Worm (Caenorhabditis elegans): ENCODE measurements around the gene F43B10.1.

The F43B10.1 gene

DNA sequence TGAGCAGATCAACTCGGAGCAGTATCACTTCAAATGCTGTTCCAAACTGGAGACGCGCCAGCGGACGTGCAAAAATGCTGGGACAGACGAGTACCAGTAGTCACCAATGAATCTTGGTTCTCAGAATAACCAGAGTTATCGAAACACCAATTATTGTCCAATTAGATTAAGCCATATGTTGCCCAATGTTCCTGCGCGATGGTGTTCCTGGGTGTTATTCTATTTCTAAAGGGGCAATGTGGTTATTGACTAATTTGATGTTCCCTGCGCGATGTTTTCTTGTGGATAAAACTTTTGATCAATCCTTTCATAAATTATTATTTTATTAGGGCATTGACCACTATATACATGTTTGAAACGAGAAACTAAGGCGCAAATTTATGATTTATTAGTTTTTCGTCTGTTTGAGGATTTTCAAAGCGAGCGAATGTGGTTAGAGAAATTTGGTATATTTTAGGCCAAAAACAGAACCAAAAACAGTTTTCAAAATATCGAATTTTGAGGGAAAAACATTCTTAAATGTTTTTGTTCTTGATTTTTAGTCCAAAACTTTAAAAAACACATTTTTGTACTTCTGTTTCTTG, 19.4 kb upstream of the F43B10.1 start (continued):
- TF ChIP-seq egl-43 (GFP tag; IDR thresholded peaks at IDR 0.05) (peak; percentile 96), dmd-8 (GFP tag; IDR thresholded peaks at IDR 0.05) (peak; percentile 80), zfp-3 (GFP tag; conservative IDR thresholded peaks at IDR 0.05) (peak; percentile 97), ceh-62 (tag; optimal IDR thresholded peaks at IDR 0.05) (no peak), nhr-48 (tag; optimal IDR thresholded peaks at IDR 0.05) (peak; percentile 97), nhr-102 (tag; optimal IDR thresholded peaks at IDR 0.05) (peak; percentile 99), nhr-28 (tag; optimal IDR thresholded peaks at IDR 0.05) (peak; percentile 91), nhr-10 (tag; optimal IDR thresholded peaks at IDR 0.05) (peak; percentile 99), ces-1 (GFP tag; optimal IDR thresholded peaks at IDR 0.05) (peak; percentile 97), pqm-1 (tag; optimal IDR thresholded peaks at IDR 0.05) (peak; percentile 63), aha-1 (tag) (peak; percentile 98), mep-1 (tag; optimal IDR thresholded peaks at IDR 0.05) (peak; percentile 99), spr-1 (tag; optimal IDR thresholded peaks at IDR 0.05) (peak; percentile 97), lim-7 (GFP tag; IDR thresholded peaks at IDR 0.05) (0 out of 2 replicates have a peak, but pooled peaks have one; percentile 33), lsy-2 (tag; optimal IDR thresholded peaks at IDR 0.05) (peak; percentile 96 to 97), ceh-28 (tag; optimal IDR thresholded peaks at IDR 0.05) (peak; percentile 96), lin-15B (tag; optimal IDR thresholded peaks at IDR 0.05) (peak; percentile 38), D1046.2 (GFP tag; IDR thresholded peaks at IDR 0.05) (peak; percentile 88), nhr-25 (tag; optimal IDR thresholded peaks at IDR 0.05; ENCODE audit: borderline replicate concordance, insufficient read depth) (peak; percentile 95), rbr-2 (tag; optimal IDR thresholded peaks at IDR 0.05) (peak; percentile 99), lin-13 (GFP tag; optimal IDR thresholded peaks at IDR 0.05) (peak; percentile 97), dpl-1 (GFP tag; optimal IDR thresholded peaks at IDR 0.05) (peak; percentile 73), zip-2 (tag; optimal IDR thresholded peaks at IDR 0.05) (peak; percentile 96), hlh-30 (tag; optimal IDR thresholded peaks at IDR 0.05; ENCODE audit: insufficient read depth) (peak; percentile 95), ceh-20 (GFP tag; IDR thresholded peaks at IDR 0.05) (peak; percentile 97), ceh-44 (GFP tag; IDR thresholded peaks at IDR 0.05) (peak; percentile 55; the same call in 1 of the 2 replicates), dmd-6 (GFP tag; IDR thresholded peaks at IDR 0.05) (peak; percentile 98), cey-2 (tag; optimal IDR thresholded peaks at IDR 0.05; ENCODE audit: borderline replicate concordance, insufficient read depth) (peak; percentile 45), saeg-2 (GFP tag; IDR thresholded peaks at IDR 0.05) (peak; percentile 96), nhr-111 (GFP tag; optimal IDR thresholded peaks at IDR 0.05) (peak; percentile 78), Y75B8A.6 (GFP tag; IDR thresholded peaks at IDR 0.05) (peak; percentile 85; the same call in 1 of the 2 replicates), F44E2.7 (GFP tag; IDR thresholded peaks at IDR 0.05) (no peak), nhr-42 (GFP tag; IDR thresholded peaks at IDR 0.05) (peak; percentile 99), madf-9 (GFP tag; conservative IDR thresholded peaks at IDR 0.05) (peak; percentile 98), lin-39 (tag; optimal IDR thresholded peaks at IDR 0.05) (peak; percentile 97), sdz-12 (GFP tag; optimal IDR thresholded peaks at IDR 0.05) (no peak), jun-1 (tag; optimal IDR thresholded peaks at IDR 0.05) (peak; percentile 98)

DNA sequence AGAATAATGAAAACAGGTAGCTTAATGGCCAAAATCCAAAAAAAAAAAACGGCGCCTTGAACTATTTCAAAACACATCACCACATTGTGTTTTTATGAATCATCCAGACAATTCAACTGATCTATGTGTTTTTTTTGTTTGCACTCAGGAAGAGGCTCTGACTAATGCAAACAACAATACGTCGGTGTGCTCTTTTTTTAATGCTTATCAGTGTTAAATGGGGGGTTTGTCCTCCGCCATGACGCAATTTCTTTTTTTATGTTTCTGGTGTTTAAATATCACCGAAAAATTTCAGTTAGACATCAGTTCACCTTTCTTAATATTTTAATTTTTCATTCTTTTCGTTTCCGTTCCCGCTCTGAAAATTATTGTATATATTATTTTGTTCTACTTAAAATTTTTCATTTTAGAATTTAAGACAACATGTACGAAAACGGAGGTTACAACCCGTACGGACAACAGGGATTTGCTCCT, 16.5 kb upstream of the F43B10.1 start, which contains the start of gene F22H10.2:
Gene F22H10.2 (plus strand): TSS at position 424 of the 474 bp plus-strand sequence.
- TF ChIP-seq snpc-4 (tag; optimal IDR thresholded peaks at IDR 0.05) (no peak), php-3 (GFP tag; IDR thresholded peaks at IDR 0.05) (peak; percentile 43; the same call in 1 of the 2 replicates), mep-1 (tag; optimal IDR thresholded peaks at IDR 0.05) (peak; percentile 36), unc-130 (GFP tag; optimal IDR thresholded peaks at IDR 0.05) (no peak), nhr-6 (tag; optimal IDR thresholded peaks at IDR 0.05) (peak; percentile 67), nhr-11 (tag; optimal IDR thresholded peaks at IDR 0.05) (no peak), hlh-30 (tag; optimal IDR thresholded peaks at IDR 0.05; ENCODE audit: insufficient read depth) (peak; percentile 22), nhr-28 (tag; optimal IDR thresholded peaks at IDR 0.05) (peak; percentile 15), mes-2 (tag; optimal IDR thresholded peaks at IDR 0.05; ENCODE audit: poor library complexity, severe bottlenecking) (peak; percentile 22), ztf-7 (tag; optimal IDR thresholded peaks at IDR 0.05) (peak; percentile 11), hlh-11 (tag; optimal IDR thresholded peaks at IDR 0.05) (peak; percentile 46), hif-1 (tag; optimal IDR thresholded peaks at IDR 0.05) (peak in 1 of 2 experiments; percentile 6), pqm-1 (tag; optimal IDR thresholded peaks at IDR 0.05) (peak; percentile 64), lsy-2 (tag; optimal IDR thresholded peaks at IDR 0.05) (peak in 1 of 2 experiments; percentile 15), nhr-48 (tag; optimal IDR thresholded peaks at IDR 0.05) (peak; percentile 8), dmd-6 (GFP tag; IDR thresholded peaks at IDR 0.05) (peak; percentile 49; the same call in 1 of the 2 replicates), hmg-1.1 (GFP tag; IDR thresholded peaks at IDR 0.05) (no peak), pha-4 (GFP tag; IDR thresholded peaks at IDR 0.05) (no peak), pha-4 (tag; optimal IDR thresholded peaks at IDR 0.05) (peak; percentile 38), aha-1 (tag) (peak; percentile 63)

Data from whole organism, L4 larva.